Worm (Caenorhabditis elegans) whole organism, late embryonic: ENCODE results near the gene tps-2.

ENCODE experiments used
- fkh-10 ChIP-seq: fragments of 150-350 bp; optimal IDR thresholded peaks from 2 replicates; lab custom pipeline; 2014; ENCODE audit warnings: missing biosample characterization, missing genetic modification reagents, missing genetic modification characterization
- nfya-1 ChIP-seq: sonication (generic microtip); optimal IDR thresholded peaks from 2 replicates; lab custom pipeline; 2017; ENCODE audit warnings: missing genetic modification characterization, mild to moderate bottlenecking, missing compliant biosample characterization, antibody characterized with exemption, moderate library complexity

DNA sequence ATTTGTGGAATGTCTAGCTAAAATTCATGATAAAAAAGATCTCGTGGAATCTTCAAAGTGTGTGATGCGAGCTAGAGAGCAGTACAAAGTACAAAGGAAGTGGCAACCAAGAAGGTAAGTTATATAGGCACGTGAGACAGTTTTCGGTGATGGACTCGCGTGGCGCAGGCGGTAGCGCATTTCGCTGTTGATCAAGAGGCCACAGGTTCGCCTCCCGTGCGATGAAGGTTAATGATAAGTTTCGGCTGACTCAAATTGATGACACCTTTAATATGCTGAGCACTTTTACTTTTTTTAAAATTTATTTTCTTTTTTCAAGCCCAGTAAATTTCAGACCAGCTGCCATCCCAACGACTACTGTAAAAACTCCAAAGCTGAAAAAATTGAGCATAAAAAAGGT, 16.2 kb downstream of the tps-2 start:
- no peak for TF ChIP-seq fkh-10 (GFP tag; lab: Kevin White, UChicago)
- no peak for TF ChIP-seq nfya-1 (tag; lab: Kevin White, UChicago)
